Worm (Caenorhabditis elegans) whole organism, young adult: ENCODE results near the gene C13A10.1.

Experiments used
- B0336.3 ChIP-seq: fragments of 200-800 bp; sonication (Bioruptor generic); IDR thresholded peaks from 2 replicates; pipeline ENCODE4 v1.3.6; 2022; ENCODE audit warnings: missing genetic modification characterization, missing compliant biosample characterization
- ama-1 ChIP-seq, 3 experiments: fragments of 150-350 bp in 1 of 3; sonication (generic microtip) in 2 of 3; optimal IDR thresholded peaks; 2 replicates each; lab custom pipeline; 2014 to 2018; ENCODE audit warnings: missing biosample characterization in 2 of 3, missing genetic modification characterization in 2 of 3, missing genetic modification reagents in 2 of 3
- attf-3 ChIP-seq: fragments of 200-800 bp; sonication (Bioruptor generic); conservative IDR thresholded peaks from 2 replicates; pipeline ENCODE4 v1.3.6; 2022; ENCODE audit warnings: missing genetic modification reagents, missing genetic modification characterization, missing compliant biosample characterization

ce11 chrII:1362423-1362822, 7.0 kb upstream of the C13A10.1 start:
- no peak for TF ChIP-seq B0336.3
- no peak for TF ChIP-seq attf-3
- no peak for TF ChIP-seq ama-1 (optimal IDR thresholded peaks at IDR 0.05; lab: Kevin White, UChicago)
- no peak for TF ChIP-seq ama-1 (GFP tag; optimal IDR thresholded peaks at IDR 0.05; lab: Kevin White, UChicago)
